Worm (Caenorhabditis elegans) whole organism, early embryonic: ENCODE results near the gene M03C11.1.
"Not testable (repeated sequence)": the region's sequence is repeated elsewhere in the genome, so short reads cannot be mapped to it uniquely, and the experiment has no call there.

Source experiments
- F13C5.2 ChIP-seq: sonication (generic microtip); optimal IDR thresholded peaks from 2 replicates; lab custom pipeline; 2017; ENCODE audit warnings: mild to moderate bottlenecking, missing genetic modification characterization, inconsistent platforms, missing compliant biosample characterization
- ama-1 ChIP-seq: fragments of 150-350 bp; optimal IDR thresholded peaks from 2 replicates; lab custom pipeline; 2014
- ceh-13 ChIP-seq: fragments of 200-800 bp; sonication (Bioruptor generic); optimal IDR thresholded peaks from 2 replicates; lab custom pipeline; 2018; ENCODE audit warnings: mild to moderate bottlenecking, missing genetic modification characterization, missing compliant biosample characterization
- flt-1 ChIP-seq: fragments of 200-800 bp; sonication (Bioruptor generic); IDR thresholded peaks from 2 replicates; pipeline ENCODE4 v1.3.6; 2022; ENCODE audit warnings: missing genetic modification characterization, missing compliant biosample characterization
- hmbx-1 ChIP-seq: sonication (generic microtip); optimal IDR thresholded peaks from 2 replicates; lab custom pipeline; 2016; ENCODE audit warnings: mild to moderate bottlenecking, missing genetic modification characterization, missing compliant biosample characterization
- hmg-4 ChIP-seq: fragments of 200-800 bp; sonication (Bioruptor generic); optimal IDR thresholded peaks from 2 replicates; lab custom pipeline; 2018; ENCODE audit warnings: mild to moderate bottlenecking, missing genetic modification characterization, missing compliant biosample characterization
- hnd-1 ChIP-seq: sonication (generic microtip); optimal IDR thresholded peaks from 2 replicates; lab custom pipeline; 2016; ENCODE audit warnings: missing genetic modification characterization, missing compliant biosample characterization
- pes-1 ChIP-seq: fragments of 200-800 bp; sonication (Bioruptor generic); IDR thresholded peaks from 2 replicates; pipeline ENCODE4 v1.3.6; 2022; ENCODE audit warnings: missing genetic modification reagents, missing genetic modification characterization, missing compliant biosample characterization
- scrt-1 ChIP-seq: fragments of 200-800 bp; sonication (Bioruptor generic); IDR thresholded peaks from 2 replicates; pipeline ENCODE4 v1.3.6; 2022; ENCODE audit warnings: missing genetic modification characterization, missing compliant biosample characterization
- tbx-11 ChIP-seq: fragments of 200-800 bp; sonication (Bioruptor generic); IDR thresholded peaks from 2 replicates; pipeline ENCODE4 v1.3.6; 2022; ENCODE audit warnings: missing genetic modification characterization, missing compliant biosample characterization
- tbx-37 ChIP-seq: fragments of 200-800 bp; sonication (Bioruptor generic); conservative IDR thresholded peaks from 2 replicates; pipeline ENCODE4 v1.3.6; 2022; ENCODE audit warnings: missing genetic modification reagents, missing genetic modification characterization, missing compliant biosample characterization
- tra-4 ChIP-seq: sonication (generic microtip); optimal IDR thresholded peaks from 2 replicates; lab custom pipeline; 2017; ENCODE audit warnings: missing genetic modification characterization, missing compliant biosample characterization

ce11 chrIII:10435938-10436842 is 40.3 kb upstream of the M03C11.1 start, which contains the start of the genes smrd-1 and enu-3.1:
- TF ChIP-seq hmbx-1 (tag; lab: Kevin White, UChicago); ama-1 (lab: Kevin White, UChicago); ceh-13 (GFP tag; lab: Kevin White, UChicago); hnd-1 (tag; lab: Kevin White, UChicago); flt-1 (GFP tag; lab: Robert Waterston, UW); F13C5.2 (tag; lab: Kevin White, UChicago); hmg-4 (GFP tag; lab: Kevin White, UChicago); tbx-11; tra-4 (tag; lab: Kevin White, UChicago): not testable (repeated sequence)
- TF ChIP-seq scrt-1 (GFP tag; lab: Robert Waterston, UW): peak; percentile 37; the same call in 1 of the 2 replicates
- TF ChIP-seq pes-1 (GFP tag; lab: Robert Waterston, UW): peak; percentile 57; the same call in 1 of the 2 replicates
- peak; percentile 59; the same call in 1 of the 2 replicates for TF ChIP-seq tbx-37 (GFP tag; lab: Robert Waterston, UW)
